Fruit fly (Drosophila melanogaster) whole organism, adult: ENCODE results near the gene CG7246.

ENCODE experiments used
- CG12768 ChIP-seq: fragments of 200-800 bp; sonication (Bioruptor generic); optimal IDR thresholded peaks from 2 replicates; lab custom pipeline; 2017; ENCODE audit warnings: missing biosample characterization, missing genetic modification characterization, mild to moderate bottlenecking, moderate library complexity, missing genetic modification reagents
- CG14711 ChIP-seq: fragments of 200-800 bp; sonication (Bioruptor generic); optimal IDR thresholded peaks from 2 replicates; lab custom pipeline; 2018; ENCODE audit warnings: missing biosample characterization, mild to moderate bottlenecking, missing genetic modification characterization, moderate library complexity
- CG1620 ChIP-seq: fragments of 200-800 bp; sonication (Bioruptor generic); optimal IDR thresholded peaks from 2 replicates; lab custom pipeline; 2016; ENCODE audit warnings: missing biosample characterization, missing genetic modification characterization
- CG33017 ChIP-seq: fragments of 200-800 bp; sonication (Bioruptor generic); optimal IDR thresholded peaks from 2 replicates; lab custom pipeline; 2018; ENCODE audit warnings: missing biosample characterization, mild to moderate bottlenecking, missing genetic modification characterization, moderate library complexity
- CG7045 ChIP-seq: fragments of 200-800 bp; sonication (Bioruptor generic); optimal IDR thresholded peaks from 2 replicates; lab custom pipeline; 2017; ENCODE audit warnings: missing biosample characterization, mild to moderate bottlenecking, missing genetic modification characterization
- CG7101 ChIP-seq: fragments of 200-800 bp; sonication (Bioruptor generic); optimal IDR thresholded peaks from 2 replicates; lab custom pipeline; 2018; ENCODE audit warnings: missing biosample characterization, mild to moderate bottlenecking, missing genetic modification characterization, moderate library complexity
- Clk ChIP-seq: fragments of 200-800 bp; sonication (Bioruptor generic); optimal IDR thresholded peaks from 2 replicates; lab custom pipeline; 2017; ENCODE audit warnings: missing biosample characterization, missing genetic modification characterization
- Crg-1 ChIP-seq: fragments of 200-800 bp; sonication (Bioruptor generic); optimal IDR thresholded peaks from 2 replicates; lab custom pipeline; 2016; ENCODE audit warnings: missing biosample characterization, missing genetic modification characterization
- Hr96 ChIP-seq: fragments of 200-800 bp; sonication (Bioruptor generic); optimal IDR thresholded peaks from 2 replicates; lab custom pipeline; 2016; ENCODE audit warnings: missing biosample characterization, missing genetic modification characterization
- Mnt ChIP-seq: fragments of 200-800 bp; sonication (Bioruptor generic); optimal IDR thresholded peaks from 2 replicates; lab custom pipeline; 2016; ENCODE audit warnings: missing biosample characterization, mild to moderate bottlenecking, missing genetic modification characterization
- cic ChIP-seq: fragments of 200-800 bp; sonication (Bioruptor generic); optimal IDR thresholded peaks from 2 replicates; lab custom pipeline; 2017; ENCODE audit warnings: missing biosample characterization, mild to moderate bottlenecking, missing genetic modification characterization, moderate library complexity
- kay ChIP-seq: fragments of 200-800 bp; sonication (Bioruptor generic); peaks from one replicate; lab custom pipeline; 2016; ENCODE audit warnings: missing biosample characterization, missing genetic modification characterization, borderline replicate concordance
- ovo ChIP-seq: fragments of 200-800 bp; sonication (Bioruptor generic); optimal IDR thresholded peaks from 2 replicates; lab custom pipeline; 2016; ENCODE audit warnings: missing biosample characterization, missing genetic modification characterization
- pad ChIP-seq: fragments of 200-800 bp; sonication (Bioruptor generic); optimal IDR thresholded peaks from 3 replicates; lab custom pipeline; 2017; ENCODE audit warnings: missing biosample characterization, missing genetic modification characterization, mild to moderate bottlenecking, moderate library complexity, missing genetic modification reagents

dm6 chrX:9061299-9061698, 19.6 kb downstream of the CG7246 start:
- TF ChIP-seq CG14711 (tag; lab: Kevin White, UChicago), result no peak
- no peak for TF ChIP-seq Clk
- peak; percentile 39 for TF ChIP-seq pad (GFP tag; lab: Kevin White, UChicago)
- TF ChIP-seq cic (GFP tag; lab: Kevin White, UChicago), result peak; percentile 49
- TF ChIP-seq CG7045 (GFP tag; lab: Kevin White, UChicago), result no peak
- TF ChIP-seq CG12768, result peak; percentile 9
- TF ChIP-seq Mnt (GFP tag; lab: Kevin White, UChicago), result peak; percentile 35
- TF ChIP-seq CG1620 (GFP tag; lab: Kevin White, UChicago), result peak; percentile 7
- TF ChIP-seq ovo (GFP tag; lab: Kevin White, UChicago), result peak; percentile 4
- peak; percentile 82 for TF ChIP-seq kay
- TF ChIP-seq Hr96, result peak; percentile 44
- peak; percentile 40 for TF ChIP-seq CG33017 (tag; lab: Kevin White, UChicago)
- TF ChIP-seq CG7101 (tag; lab: Kevin White, UChicago), result peak; percentile 53
- no peak for TF ChIP-seq Crg-1 (GFP tag; lab: Kevin White, UChicago)
